Comparison of ENCODE assay signal across 4 worm cellular contexts in genomic region chrV:14277456-14277855, ce11.
TF ChIP-seq lines count a peak whose summit lies in the region.

No protein-coding gene starts in this region.

TF ChIP-seq in whole organism, L1 larva, 84 proteins besides CTCF, POLR2A, EP300 and RAD21:
- peak; percentile 40 for TF ChIP-seq snpc-4 (tag; optimal IDR thresholded peaks at IDR 0.05; lab: Kevin White, UChicago)

TF ChIP-seq in whole organism, L2 larva, 48 proteins besides CTCF, POLR2A, EP300 and RAD21:
- TF ChIP-seq snpc-4 (tag; optimal IDR thresholded peaks at IDR 0.05; lab: Kevin White, UChicago): peak; percentile 38
TF ChIP-seq in whole organism, L2 larva: peak in this region for 1; not testable (repeated sequence) for 47.

TF ChIP-seq in whole organism, L4 larva, 104 proteins besides CTCF, POLR2A, EP300 and RAD21:
- TF ChIP-seq aha-1 (tag; lab: Kevin White, UChicago) (peak; percentile 54), Y48G9A.11 (GFP tag; IDR thresholded peaks at IDR 0.05; lab: Robert Waterston, UW) (0 out of 2 replicates have a peak, but pooled peaks have one; percentile 6)

TF ChIP-seq in whole organism, young adult, 124 proteins besides CTCF, POLR2A, EP300 and RAD21:
- TF ChIP-seq lsl-1 (GFP tag; optimal IDR thresholded peaks at IDR 0.05; lab: Kevin White, UChicago) (peak; percentile 19), D2030.7 (GFP tag; IDR thresholded peaks at IDR 0.05; lab: Robert Waterston, UW) (peak; percentile 48), tbp1 (GFP tag; optimal IDR thresholded peaks at IDR 0.05; lab: Kevin White, UChicago) (peak; percentile 51), snpc-1.1 (tag; optimal IDR thresholded peaks at IDR 0.05; lab: Kevin White, UChicago; ENCODE audit: insufficient read depth) (peak; percentile 90), lin-26 (GFP tag; IDR thresholded peaks at IDR 0.05; lab: Robert Waterston, UW) (peak; percentile 53; the same call in 1 of the 2 replicates), mcd-1 (GFP tag; IDR thresholded peaks at IDR 0.05; lab: Robert Waterston, UW) (peak; percentile 52), him-1 (tag; optimal IDR thresholded peaks at IDR 0.05; lab: Kevin White, UChicago) (peak; percentile 87), attf-6 (GFP tag; IDR thresholded peaks at IDR 0.05; lab: Robert Waterston, UW) (peak; percentile 87; the same call in 1 of the 2 replicates), madf-6 (GFP tag; IDR thresholded peaks at IDR 0.05; lab: Robert Waterston, UW) (peak; percentile 55), hsf-1 (GFP tag; IDR thresholded peaks at IDR 0.05; lab: Robert Waterston, UW) (0 out of 2 replicates have a peak, but pooled peaks have one; percentile 23), snpc-1.3 (tag; optimal IDR thresholded peaks at IDR 0.05; lab: Kevin White, UChicago; ENCODE audit: insufficient read depth) (peak; percentile 43), B0019.2 (GFP tag; conservative IDR thresholded peaks at IDR 0.05; lab: Robert Waterston, UW) (0 out of 2 replicates have a peak, but pooled peaks have one; percentile 19), F33H1.4 (GFP tag; IDR thresholded peaks at IDR 0.05; lab: Robert Waterston, UW) (peak; percentile 25; the same call in 1 of the 2 replicates), snpc-4 (GFP tag; optimal IDR thresholded peaks at IDR 0.05; lab: Kevin White, UChicago) (peak; percentile 78), snpc-4 (tag; optimal IDR thresholded peaks at IDR 0.05; lab: Kevin White, UChicago) (peak; percentile 68 to 93 (median 85))
